Fruit fly (Drosophila melanogaster) whole organism, embryonic: Measurements from ENCODE around the gene CG8176.
A peak's percentile ranks its signal among the peaks of the same experiment; 100 is the strongest.

ENCODE experiments used
- B-H2 ChIP-seq: fragments of 200-800 bp; sonication (Bioruptor generic); optimal IDR thresholded peaks from 2 replicates; lab custom pipeline; 2018; ENCODE audit warnings: missing biosample characterization, mild to moderate bottlenecking, missing genetic modification characterization
- CG10366 ChIP-seq: fragments of 200-800 bp; sonication (Bioruptor generic); IDR thresholded peaks from 2 replicates; pipeline ENCODE4 v1.3.6; 2022; ENCODE audit warnings: missing biosample characterization, missing genetic modification characterization
- CG10462 ChIP-seq: fragments of 200-800 bp; sonication (Bioruptor generic); optimal IDR thresholded peaks from 2 replicates; lab custom pipeline; 2016; ENCODE audit warnings: missing biosample characterization, missing genetic modification characterization
- CG11560 ChIP-seq: fragments of 200-800 bp; sonication (Bioruptor generic); IDR thresholded peaks from 3 replicates; pipeline ENCODE4 v1.3.6; 2022; ENCODE audit warnings: missing biosample characterization, missing genetic modification characterization
- CG13424 ChIP-seq: fragments of 200-800 bp; sonication (Bioruptor generic); optimal IDR thresholded peaks from 2 replicates; lab custom pipeline; 2019; ENCODE audit warnings: missing biosample characterization, mild to moderate bottlenecking, missing genetic modification characterization, moderate library complexity
- CG15479 ChIP-seq: fragments of 200-800 bp; sonication (Bioruptor generic); optimal IDR thresholded peaks from 3 replicates; lab custom pipeline; 2019; ENCODE audit warnings: missing biosample characterization, mild to moderate bottlenecking, missing genetic modification characterization, moderate library complexity
- CG15514 ChIP-seq: fragments of 200-800 bp; sonication (Bioruptor generic); optimal IDR thresholded peaks from 3 replicates; lab custom pipeline; 2017; ENCODE audit warnings: missing biosample characterization, missing genetic modification characterization, mild to moderate bottlenecking, moderate library complexity, missing genetic modification reagents
- CG15696 ChIP-seq: fragments of 200-800 bp; sonication (Bioruptor generic); optimal IDR thresholded peaks from 2 replicates; lab custom pipeline; 2019; ENCODE audit warnings: missing biosample characterization, mild to moderate bottlenecking, missing genetic modification characterization, moderate library complexity
- CG16813 ChIP-seq: fragments of 200-800 bp; sonication (Bioruptor generic); IDR thresholded peaks from 3 replicates; pipeline ENCODE4 v1.3.6; 2022; ENCODE audit warnings: missing biosample characterization, missing genetic modification characterization; ENCODE audit not compliant: partially characterized antibody
- CG18599 ChIP-seq: fragments of 200-800 bp; sonication (Bioruptor generic); optimal IDR thresholded peaks from 3 replicates; lab custom pipeline; 2017; ENCODE audit warnings: missing biosample characterization, missing genetic modification characterization, mild to moderate bottlenecking, moderate library complexity, missing genetic modification reagents
- CG31388 ChIP-seq: fragments of 200-800 bp; sonication (Bioruptor generic); optimal IDR thresholded peaks from 2 replicates; lab custom pipeline; 2016; ENCODE audit warnings: missing biosample characterization, missing genetic modification characterization
- CG3163 ChIP-seq: fragments of 200-800 bp; sonication (Bioruptor generic); optimal IDR thresholded peaks from 3 replicates; lab custom pipeline; 2016; ENCODE audit warnings: missing biosample characterization, missing genetic modification characterization
- CG34422 ChIP-seq: fragments of 200-800 bp; sonication (Bioruptor generic); IDR thresholded peaks from 3 replicates; pipeline ENCODE4 v1.3.6; 2022; ENCODE audit warnings: missing biosample characterization, missing genetic modification characterization
- CG3847 ChIP-seq: fragments of 200-800 bp; sonication (Bioruptor generic); IDR thresholded peaks from 2 replicates; pipeline ENCODE4 v1.3.6; 2022; ENCODE audit warnings: missing biosample characterization, missing genetic modification characterization
- CG3995 ChIP-seq: fragments of 200-800 bp; sonication (Bioruptor generic); optimal IDR thresholded peaks from 3 replicates; lab custom pipeline; 2016; ENCODE audit warnings: missing biosample characterization, missing genetic modification characterization
- CG5953 ChIP-seq: fragments of 200-800 bp; sonication (Bioruptor generic); IDR thresholded peaks from 2 replicates; pipeline ENCODE4 v1.3.6; 2022; ENCODE audit warnings: missing biosample characterization, missing genetic modification characterization
- CG6272 ChIP-seq: fragments of 200-800 bp; sonication (Bioruptor generic); IDR thresholded peaks from 2 replicates; pipeline ENCODE4 v1.3.6; 2022; ENCODE audit warnings: missing biosample characterization, missing genetic modification characterization
- Camta ChIP-seq: fragments of 200-800 bp; sonication (Bioruptor generic); optimal IDR thresholded peaks from 2 replicates; lab custom pipeline; 2016; ENCODE audit warnings: missing biosample characterization, missing genetic modification characterization
- D19A ChIP-seq: fragments of 200-800 bp; optimal IDR thresholded peaks from 3 replicates; lab custom pipeline; 2019; ENCODE audit warnings: missing biosample characterization, mild to moderate bottlenecking, missing genetic modification characterization, moderate library complexity
- Doc2 ChIP-seq: fragments of 200-800 bp; sonication (Bioruptor generic); IDR thresholded peaks from 2 replicates; pipeline ENCODE4 v1.3.6; 2022; ENCODE audit warnings: missing biosample characterization, missing genetic modification characterization
- Elba2 ChIP-seq: fragments of 200-800 bp; sonication (Bioruptor generic); optimal IDR thresholded peaks from 3 replicates; lab custom pipeline; 2016; ENCODE audit warnings: missing biosample characterization, missing genetic modification characterization
- Fer2 ChIP-seq: fragments of 200-800 bp; sonication (Bioruptor generic); optimal IDR thresholded peaks from 2 replicates; lab custom pipeline; 2018; ENCODE audit warnings: missing biosample characterization, mild to moderate bottlenecking, missing genetic modification characterization, moderate library complexity
- HLH4C ChIP-seq: fragments of 200-800 bp; sonication (Bioruptor generic); IDR thresholded peaks from 3 replicates; pipeline ENCODE4 v1.3.6; 2022; ENCODE audit warnings: missing biosample characterization, missing genetic modification characterization; ENCODE audit not compliant: partially characterized antibody
- Hey ChIP-seq: fragments of 200-800 bp; sonication (Bioruptor generic); optimal IDR thresholded peaks from 3 replicates; lab custom pipeline; 2018; ENCODE audit warnings: missing biosample characterization, mild to moderate bottlenecking, missing genetic modification characterization
- MTF-1 ChIP-seq: fragments of 200-800 bp; sonication (Bioruptor generic); optimal IDR thresholded peaks from 2 replicates; lab custom pipeline; 2018; ENCODE audit warnings: missing biosample characterization, mild to moderate bottlenecking, missing genetic modification characterization, borderline replicate concordance
- Mes4 ChIP-seq: fragments of 200-800 bp; sonication (Bioruptor generic); optimal IDR thresholded peaks from 2 replicates; lab custom pipeline; 2016; ENCODE audit warnings: missing biosample characterization, missing genetic modification characterization
- Ptx1 ChIP-seq: fragments of 200-800 bp; sonication (Bioruptor generic); IDR thresholded peaks from 2 replicates; pipeline ENCODE4 v1.3.6; 2022; ENCODE audit warnings: missing biosample characterization, missing genetic modification characterization
- Tbp ChIP-seq: fragments of >200 bp; optimal IDR thresholded peaks from 2 replicates; lab custom pipeline; 2018; ENCODE audit warnings: missing biosample characterization, missing genetic modification characterization
- Trl ChIP-seq, 3 experiments: fragments of >200 bp in 2 of 3; fragments of 200-800 bp in 1 of 3; sonication (Bioruptor generic) in 1 of 3; optimal IDR thresholded peaks; 2 replicates in 1 of 3; 3 replicates in 2 of 3; lab custom pipeline; 2016 to 2017; ENCODE audit warnings: missing biosample characterization in 1 of 3, missing genetic modification characterization in 1 of 3
- YL-1 ChIP-seq: fragments of 200-800 bp; sonication (Bioruptor generic); optimal IDR thresholded peaks from 3 replicates; lab custom pipeline; 2017; ENCODE audit warnings: missing biosample characterization, mild to moderate bottlenecking, missing genetic modification characterization
- abd-A ChIP-seq: fragments of 200-800 bp; sonication (Bioruptor generic); optimal IDR thresholded peaks from 3 replicates; lab custom pipeline; 2019; ENCODE audit warnings: missing biosample characterization, mild to moderate bottlenecking, missing genetic modification characterization, moderate library complexity
- chif ChIP-seq, 2 experiments: fragments of 200-800 bp; sonication (Bioruptor generic); optimal IDR thresholded peaks; 3 replicates each; lab custom pipeline; 2016; ENCODE audit warnings: missing biosample characterization in 2 of 2, missing genetic modification characterization in 2 of 2
- crc ChIP-seq: fragments of 200-800 bp; sonication (Bioruptor generic); optimal IDR thresholded peaks from 2 replicates; lab custom pipeline; 2016; ENCODE audit warnings: missing biosample characterization, missing genetic modification characterization
- croc ChIP-seq: fragments of 200-800 bp; sonication (Bioruptor generic); conservative IDR thresholded peaks from 3 replicates; pipeline ENCODE4 v1.3.6; 2022; ENCODE audit warnings: missing biosample characterization, missing genetic modification characterization
- fd96Cb ChIP-seq: fragments of 200-800 bp; sonication (Bioruptor generic); optimal IDR thresholded peaks from 2 replicates; lab custom pipeline; 2018; ENCODE audit warnings: missing biosample characterization, mild to moderate bottlenecking, missing genetic modification characterization, moderate library complexity
- hbn ChIP-seq: fragments of 200-800 bp; sonication (Bioruptor generic); IDR thresholded peaks from 2 replicates; pipeline ENCODE4 v1.3.6; 2022; ENCODE audit warnings: missing biosample characterization, missing genetic modification characterization; ENCODE audit not compliant: partially characterized antibody
- hkb ChIP-seq, 2 experiments: fragments of 200-800 bp in 1 of 2; fragments of >200 bp in 1 of 2; sonication (Bioruptor generic) in 1 of 2; IDR thresholded peaks in 1 of 2; optimal IDR thresholded peaks in 1 of 2; 2 replicates each; pipeline versions ENCODE4 v1.3.6 to Lab custom; 2017 to 2022; ENCODE audit warnings: missing biosample characterization in 1 of 2, missing genetic modification characterization in 1 of 2
- lilli ChIP-seq: fragments of 200-800 bp; sonication (Bioruptor generic); optimal IDR thresholded peaks from 3 replicates; lab custom pipeline; 2016; ENCODE audit warnings: missing biosample characterization, missing genetic modification characterization
- lov ChIP-seq, 2 experiments: fragments of 200-800 bp in 1 of 2; fragments of >200 bp in 1 of 2; sonication (Bioruptor generic) in 1 of 2; IDR thresholded peaks in 1 of 2; optimal IDR thresholded peaks in 1 of 2; 2 replicates in 1 of 2; 3 replicates in 1 of 2; pipeline versions ENCODE4 v1.3.6 to Lab custom; 2017 to 2022; ENCODE audit warnings: missing biosample characterization in 1 of 2, missing genetic modification characterization in 1 of 2
- otp ChIP-seq: fragments of 200-800 bp; sonication (Bioruptor generic); IDR thresholded peaks from 3 replicates; pipeline ENCODE4, ENCODE4 v1.3.6; 2022; ENCODE audit warnings: missing biosample characterization, missing genetic modification characterization
- pb ChIP-seq: fragments of 200-800 bp; sonication (Bioruptor generic); optimal IDR thresholded peaks from 3 replicates; lab custom pipeline; 2016; ENCODE audit warnings: missing biosample characterization, missing genetic modification characterization
- pho ChIP-seq: fragments of 200-800 bp; sonication (Bioruptor generic); optimal IDR thresholded peaks from 2 replicates; lab custom pipeline; 2016; ENCODE audit warnings: missing biosample characterization, missing genetic modification characterization
- slbo ChIP-seq: fragments of 200-800 bp; sonication (Bioruptor generic); IDR thresholded peaks from 2 replicates; pipeline ENCODE4 v1.3.6; 2022; ENCODE audit warnings: missing biosample characterization, missing genetic modification characterization
- sr ChIP-seq: fragments of 200-800 bp; sonication (Bioruptor generic); IDR thresholded peaks from 3 replicates; pipeline ENCODE4 v1.3.6; 2022; ENCODE audit warnings: missing biosample characterization, missing genetic modification characterization
- tin ChIP-seq: fragments of 200-800 bp; sonication (Bioruptor generic); optimal IDR thresholded peaks from 3 replicates; lab custom pipeline; 2016; ENCODE audit warnings: missing biosample characterization, missing genetic modification characterization
- zfh1 ChIP-seq: fragments of 200-800 bp; sonication (Bioruptor generic); IDR thresholded peaks from 3 replicates; pipeline ENCODE4 v1.3.6; 2022; ENCODE audit warnings: missing biosample characterization, missing genetic modification characterization

The CG8176 gene

DNA sequence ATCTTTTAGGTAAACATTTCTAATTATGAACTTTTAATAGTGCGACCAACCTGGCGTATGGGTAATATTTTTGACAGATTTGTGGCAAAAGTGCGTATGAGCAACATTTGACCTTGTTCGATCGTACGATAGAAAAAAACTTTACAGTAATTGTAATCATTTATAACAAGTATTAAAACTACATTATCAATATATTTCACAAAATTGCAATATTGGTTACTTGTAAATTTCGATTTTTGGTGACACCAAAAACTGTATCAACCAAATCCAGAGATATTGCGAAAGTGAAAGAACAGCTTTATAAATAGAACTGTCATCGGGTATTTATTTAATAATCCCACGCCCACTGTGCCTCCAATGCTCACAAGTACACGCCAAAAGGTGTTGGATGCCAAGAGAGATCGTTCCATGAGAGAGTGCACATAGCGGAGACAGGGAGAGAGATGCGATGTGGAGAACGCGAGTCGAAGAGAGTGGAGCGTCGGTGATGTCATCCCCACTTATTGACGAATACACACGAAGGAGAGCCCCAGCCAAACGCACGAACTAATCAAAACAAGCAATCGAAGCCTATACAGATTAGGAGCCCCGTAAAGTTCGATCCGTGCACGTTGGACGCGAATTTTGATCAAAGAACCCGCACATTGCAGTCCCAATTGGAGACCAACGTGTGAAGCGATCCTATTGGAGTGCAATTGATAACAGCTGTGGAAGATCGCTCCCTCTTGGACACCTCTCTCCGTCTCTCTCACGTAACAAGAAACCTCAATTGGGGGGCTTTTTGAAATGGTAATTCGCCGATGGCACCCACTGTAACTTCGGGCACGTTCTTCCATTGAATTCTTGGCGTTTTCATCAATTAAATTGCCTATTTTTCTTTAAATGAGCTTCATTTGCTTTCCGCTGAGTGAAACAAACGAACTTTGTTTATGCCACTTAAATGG, 17.6 kb downstream of the CG8176 start (continued):
- peak; percentile 83 for TF ChIP-seq CG15514 (GFP tag; lab: Kevin White, UChicago)
- peak; percentile 86 for TF ChIP-seq CG10462 (GFP tag; lab: Kevin White, UChicago)
- peak; percentile 96 for TF ChIP-seq lilli (GFP tag; lab: Kevin White, UChicago)
- TF ChIP-seq otp: 0 out of 3 replicates have a peak, but pooled peaks have one; percentile 19
- TF ChIP-seq CG34422 (GFP tag; lab: Robert Waterston, UW): peak; percentile 84
- peak; percentile 57 for TF ChIP-seq MTF-1 (GFP tag; lab: Kevin White, UChicago)
- TF ChIP-seq CG11560 (tag; lab: Robert Waterston, UW): peak; percentile 71
- TF ChIP-seq lov (optimal IDR thresholded peaks at IDR 0.05; lab: Kevin White, UChicago): no peak
- no peak for TF ChIP-seq lov (GFP tag; IDR thresholded peaks at IDR 0.05; lab: Robert Waterston, UW)
- peak; percentile 40; the same call in 1 of the 2 replicates for TF ChIP-seq CG5953 (GFP tag; lab: Robert Waterston, UW)
- peak; percentile 94 for TF ChIP-seq Ptx1 (GFP tag; lab: Robert Waterston, UW)
- TF ChIP-seq CG3995 (GFP tag; lab: Kevin White, UChicago): peak; percentile 79
- TF ChIP-seq hkb (optimal IDR thresholded peaks at IDR 0.05; lab: Kevin White, UChicago): no peak
- TF ChIP-seq hkb (GFP tag; IDR thresholded peaks at IDR 0.05; lab: Robert Waterston, UW): peak; percentile 89
- peak; percentile 85 for TF ChIP-seq croc (GFP tag; lab: Robert Waterston, UW)
- TF ChIP-seq CG3847 (GFP tag; lab: Robert Waterston, UW): peak; percentile 90
- peak; percentile 64; the same call in 1 of the 3 replicates for TF ChIP-seq sr (GFP tag; lab: Robert Waterston, UW)
- no peak for TF ChIP-seq hbn (GFP tag; lab: Robert Waterston, UW)
- TF ChIP-seq CG15696 (tag; lab: Kevin White, UChicago): peak; percentile 71
- TF ChIP-seq D19A: peak; percentile 94
- TF ChIP-seq B-H2 (GFP tag; lab: Kevin White, UChicago): peak; percentile 94
- peak; percentile 85 for TF ChIP-seq YL-1 (GFP tag; lab: Kevin White, UChicago)
- peak; percentile 89 to 90 for TF ChIP-seq chif (GFP tag; optimal IDR thresholded peaks at IDR 0.05; lab: Kevin White, UChicago)
- TF ChIP-seq Tbp (GFP tag; lab: Kevin White, UChicago): no peak
- peak; percentile 83 for TF ChIP-seq zfh1 (GFP tag; lab: Robert Waterston, UW)
- TF ChIP-seq abd-A (tag; lab: Kevin White, UChicago): peak; percentile 61
- TF ChIP-seq Hey (tag; lab: Kevin White, UChicago): peak; percentile 65
- TF ChIP-seq CG15479: peak; percentile 28
- TF ChIP-seq tin (GFP tag; lab: Kevin White, UChicago): peak; percentile 94
- no peak for TF ChIP-seq HLH4C (GFP tag; lab: Robert Waterston, UW)
- TF ChIP-seq Doc2: peak; percentile 72
- peak; percentile 62 for TF ChIP-seq Elba2 (GFP tag; lab: Kevin White, UChicago)
- TF ChIP-seq Mes4 (GFP tag; lab: Kevin White, UChicago): peak; percentile 89
- TF ChIP-seq Trl (optimal IDR thresholded peaks at IDR 0.05; lab: Kevin White, UChicago): peak; percentile 93 to 95
- peak; percentile 93 for TF ChIP-seq Trl (GFP tag; optimal IDR thresholded peaks at IDR 0.05; lab: Kevin White, UChicago)
- peak; percentile 80 for TF ChIP-seq CG10366 (GFP tag; lab: Robert Waterston, UW)
- TF ChIP-seq slbo (GFP tag; lab: Robert Waterston, UW): peak; percentile 90
- peak; percentile 95 for TF ChIP-seq pho (GFP tag; lab: Kevin White, UChicago)
- TF ChIP-seq Camta (GFP tag; lab: Kevin White, UChicago): peak; percentile 95
- TF ChIP-seq CG18599 (GFP tag; lab: Kevin White, UChicago): peak; percentile 97
- peak; percentile 82 for TF ChIP-seq CG6272
- TF ChIP-seq crc (GFP tag; lab: Kevin White, UChicago): peak; percentile 86
- no peak for TF ChIP-seq CG16813 (GFP tag; lab: Robert Waterston, UW)
- TF ChIP-seq Fer2 (tag; lab: Kevin White, UChicago): peak; percentile 85
- TF ChIP-seq CG31388 (GFP tag; lab: Kevin White, UChicago): peak; percentile 87
- peak; percentile 94 for TF ChIP-seq fd96Cb
- peak; percentile 91 for TF ChIP-seq pb (GFP tag; lab: Kevin White, UChicago)
- TF ChIP-seq CG13424 (tag; lab: Kevin White, UChicago): peak; percentile 97
- peak; percentile 63 for TF ChIP-seq CG3163 (GFP tag; lab: Kevin White, UChicago)
